Worm (Caenorhabditis elegans): Measurements from ENCODE around the gene M153.5.
A peak's percentile ranks its signal among the peaks of the same experiment; 100 is the strongest.

M153.5 gene

DNA sequence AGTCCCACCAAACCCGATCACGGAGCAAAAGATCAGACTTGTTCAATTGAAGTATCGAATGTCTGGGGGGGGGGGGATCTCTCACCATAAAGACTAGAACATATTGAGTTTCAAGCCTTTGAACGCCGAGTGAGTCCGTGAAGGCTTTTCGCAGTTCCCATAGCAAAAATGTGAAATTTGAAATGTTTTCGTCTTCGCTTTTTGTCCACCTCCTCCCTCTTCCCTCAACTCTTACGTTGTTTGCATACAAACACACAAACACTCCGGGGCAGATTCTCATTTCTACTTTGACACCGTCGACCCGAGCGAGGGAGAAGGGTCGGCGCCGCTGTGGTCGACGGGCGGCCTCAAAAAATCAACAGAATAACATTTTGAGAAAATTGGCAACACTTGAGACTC lies 35.3 kb downstream of the M153.5 start:
- TF ChIP-seq M03D4.4 (tag; optimal IDR thresholded peaks at IDR 0.05) (no peak), ces-1 (GFP tag; optimal IDR thresholded peaks at IDR 0.05) (no peak), tbx-8 (GFP tag; optimal IDR thresholded peaks at IDR 0.05) (no peak), nhr-237 (tag; optimal IDR thresholded peaks at IDR 0.05) (no peak), drap-1 (GFP tag; optimal IDR thresholded peaks at IDR 0.05) (peak; percentile 12), unc-120 (tag; optimal IDR thresholded peaks at IDR 0.05; ENCODE audit: poor library complexity, severe bottlenecking) (no peak), hlh-1 (tag; optimal IDR thresholded peaks at IDR 0.05) (no peak), unc-39 (tag; optimal IDR thresholded peaks at IDR 0.05) (no peak), cnd-1 (tag; optimal IDR thresholded peaks at IDR 0.05) (no peak), unc-62 (GFP tag; optimal IDR thresholded peaks at IDR 0.05) (no peak), mep-1 (tag; optimal IDR thresholded peaks at IDR 0.05) (no peak), zip-8 (tag; optimal IDR thresholded peaks at IDR 0.05) (no peak), bed-3 (GFP tag; optimal IDR thresholded peaks at IDR 0.05) (no peak), nhr-12 (tag; optimal IDR thresholded peaks at IDR 0.05) (no peak), pha-4 (tag; optimal IDR thresholded peaks at IDR 0.05) (peak; percentile 61), nhr-76 (tag; optimal IDR thresholded peaks at IDR 0.05) (no peak), nhr-2 (tag; optimal IDR thresholded peaks at IDR 0.05) (no peak)

DNA sequence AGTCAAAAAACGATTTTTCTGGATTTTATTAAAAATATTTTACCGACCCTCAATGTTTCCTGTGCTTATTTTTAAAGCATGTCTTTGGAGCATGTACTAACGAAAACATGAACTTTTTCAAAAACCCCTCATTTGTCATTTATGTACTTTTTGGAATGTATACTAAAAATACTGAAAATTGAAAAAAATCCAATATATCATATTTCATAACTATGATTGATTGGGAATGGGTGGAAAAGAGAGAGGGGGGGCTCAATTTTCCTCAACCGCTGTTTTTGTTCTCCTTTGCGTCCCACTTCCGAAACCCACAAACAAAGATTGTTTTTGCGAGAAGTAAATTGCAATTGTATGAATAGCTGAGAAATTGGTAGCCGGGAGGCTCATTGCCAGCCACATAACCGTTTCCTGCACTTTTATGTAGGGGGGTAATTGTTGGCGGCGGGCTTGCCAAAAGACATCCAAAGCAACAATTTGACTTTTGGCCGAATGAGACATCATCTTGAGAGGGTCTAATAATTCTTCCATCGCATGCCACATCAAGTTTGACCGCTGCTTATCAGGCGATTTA lies 36.1 kb downstream of the M153.5 start:
- TF ChIP-seq elt-3 (tag; optimal IDR thresholded peaks at IDR 0.05) (no peak), ham-2 (GFP tag; optimal IDR thresholded peaks at IDR 0.05) (no peak), lin-32 (GFP tag; optimal IDR thresholded peaks at IDR 0.05) (no peak), flh-1 (GFP tag; optimal IDR thresholded peaks at IDR 0.05) (no peak), sptf-1 (tag; optimal IDR thresholded peaks at IDR 0.05) (no peak), blmp-1 (tag; optimal IDR thresholded peaks at IDR 0.05) (no peak), unc-62 (GFP tag; optimal IDR thresholded peaks at IDR 0.05) (no peak), nhr-237 (tag; optimal IDR thresholded peaks at IDR 0.05) (no peak), ceh-43 (GFP tag; optimal IDR thresholded peaks at IDR 0.05) (no peak), drap-1 (GFP tag; optimal IDR thresholded peaks at IDR 0.05) (no peak), mep-1 (tag; optimal IDR thresholded peaks at IDR 0.05) (no peak), nhr-2 (tag; optimal IDR thresholded peaks at IDR 0.05) (no peak), mab-5 (tag; optimal IDR thresholded peaks at IDR 0.05) (no peak), cnd-1 (tag; optimal IDR thresholded peaks at IDR 0.05) (no peak), unc-39 (tag; optimal IDR thresholded peaks at IDR 0.05) (no peak), lsy-2 (tag; optimal IDR thresholded peaks at IDR 0.05) (no peak), zip-8 (tag; optimal IDR thresholded peaks at IDR 0.05) (no peak)

DNA sequence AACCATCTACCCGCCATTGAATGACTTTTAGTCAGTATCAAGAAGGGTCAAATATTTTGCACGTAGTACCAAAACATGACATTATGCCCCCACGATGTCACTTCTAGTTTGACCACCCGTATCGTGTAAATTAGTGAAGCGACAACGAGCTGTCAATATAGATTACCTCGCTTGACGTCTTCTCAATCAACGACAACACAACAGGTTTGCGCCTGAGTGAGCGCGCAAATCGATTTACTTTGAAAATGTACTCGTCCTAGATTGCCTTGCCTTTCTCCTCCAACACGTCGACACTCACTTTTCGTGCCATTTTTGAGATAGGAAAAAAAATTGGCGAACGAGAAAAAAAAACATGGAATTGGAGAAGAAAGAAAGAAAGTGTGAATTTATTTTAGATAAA lies 36.9 kb downstream of the M153.5 start:
- TF ChIP-seq bed-3 (GFP tag; optimal IDR thresholded peaks at IDR 0.05), result no peak
- no peak for TF ChIP-seq nhr-76 (tag; optimal IDR thresholded peaks at IDR 0.05)
- no peak for TF ChIP-seq lin-32 (GFP tag; optimal IDR thresholded peaks at IDR 0.05)
- TF ChIP-seq ces-1 (GFP tag; optimal IDR thresholded peaks at IDR 0.05), result peak; percentile 63
- no peak for TF ChIP-seq pha-4 (tag; optimal IDR thresholded peaks at IDR 0.05)
- peak; percentile 92 for TF ChIP-seq unc-62 (GFP tag; optimal IDR thresholded peaks at IDR 0.05)
- no peak for TF ChIP-seq elt-3 (tag; optimal IDR thresholded peaks at IDR 0.05)
- TF ChIP-seq zip-8 (tag; optimal IDR thresholded peaks at IDR 0.05), result no peak
- TF ChIP-seq mls-2 (tag; optimal IDR thresholded peaks at IDR 0.05), result no peak

DNA sequence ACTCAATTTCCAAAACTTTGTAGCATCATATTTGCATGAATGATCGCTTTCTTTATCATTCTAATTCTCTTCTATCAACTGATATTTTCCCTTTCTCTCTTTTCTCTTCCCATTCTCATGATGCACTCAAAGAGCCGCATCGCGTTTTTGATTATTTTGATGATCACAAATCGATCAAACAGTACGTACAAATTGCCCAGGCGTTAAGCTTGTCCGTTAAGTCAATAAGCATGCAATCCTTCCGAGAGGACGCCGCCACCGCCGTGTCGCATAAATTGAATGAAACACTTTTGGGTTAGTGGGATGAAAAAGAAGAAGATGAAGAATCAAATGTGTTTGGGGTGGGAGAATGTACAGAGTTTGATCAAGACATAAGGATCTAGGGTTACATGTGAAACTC lies 37.8 kb downstream of the M153.5 start:
- no peak for TF ChIP-seq nhr-12 (tag; optimal IDR thresholded peaks at IDR 0.05)
- TF ChIP-seq mep-1 (tag; optimal IDR thresholded peaks at IDR 0.05), result no peak
- TF ChIP-seq ces-1 (GFP tag; optimal IDR thresholded peaks at IDR 0.05), result peak; percentile 70
- peak; percentile 75 for TF ChIP-seq pha-4 (tag; optimal IDR thresholded peaks at IDR 0.05)
- no peak for TF ChIP-seq ceh-39 (tag; optimal IDR thresholded peaks at IDR 0.05)

DNA sequence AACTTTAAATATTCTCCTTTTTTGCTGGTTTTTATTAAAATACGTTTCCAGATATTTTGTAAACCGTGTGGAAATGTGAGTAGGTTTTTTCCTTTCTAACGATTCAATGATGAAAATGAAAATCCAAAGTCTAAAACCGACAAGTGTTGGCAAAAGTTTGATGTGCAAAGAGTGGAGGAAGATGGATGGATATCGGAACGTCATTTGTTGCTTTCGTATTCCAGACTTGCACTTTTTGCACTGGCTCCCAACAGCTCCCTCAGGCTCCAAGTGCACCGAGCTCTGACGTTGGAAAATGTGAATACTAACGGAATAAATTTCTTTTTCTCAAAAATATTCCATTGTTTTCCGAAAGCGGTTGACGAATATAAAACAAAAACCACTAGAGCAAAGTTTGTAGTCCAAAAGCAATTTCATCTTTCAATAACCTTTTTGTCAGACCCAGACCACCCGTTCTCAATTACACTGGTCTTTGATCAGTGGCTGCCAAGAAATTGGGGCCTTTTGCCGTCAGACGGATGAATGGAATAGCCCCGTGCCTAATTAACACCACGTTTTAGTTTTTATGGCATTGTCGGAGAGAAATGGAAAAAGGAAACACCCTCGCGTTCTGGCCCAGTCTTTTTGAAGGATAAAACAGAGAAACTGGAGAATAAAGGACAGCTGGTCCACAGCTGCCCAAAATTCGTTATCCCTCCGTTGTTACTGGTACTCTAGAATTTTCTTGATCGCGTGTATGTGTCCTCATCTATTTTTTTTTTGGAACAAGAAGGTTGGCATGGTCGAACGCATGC lies 39.1 kb downstream of the M153.5 start:
- TF ChIP-seq nhr-2 (tag; optimal IDR thresholded peaks at IDR 0.05), result peak; percentile 38
- TF ChIP-seq lin-32 (GFP tag; optimal IDR thresholded peaks at IDR 0.05), result peak; percentile 99
- no peak for TF ChIP-seq lin-13 (tag; optimal IDR thresholded peaks at IDR 0.05)
- TF ChIP-seq mep-1 (tag; optimal IDR thresholded peaks at IDR 0.05), result no peak
- peak; percentile 59 for TF ChIP-seq hlh-1 (tag; optimal IDR thresholded peaks at IDR 0.05)
- peak; percentile 35 for TF ChIP-seq ceh-43 (GFP tag; optimal IDR thresholded peaks at IDR 0.05)
- peak; percentile 62 for TF ChIP-seq mls-2 (tag; optimal IDR thresholded peaks at IDR 0.05)
- peak; percentile 37 for TF ChIP-seq ceh-83 (GFP tag; optimal IDR thresholded peaks at IDR 0.05)
- peak; percentile 63 for TF ChIP-seq ces-1 (GFP tag; optimal IDR thresholded peaks at IDR 0.05)
- peak; percentile 58 for TF ChIP-seq cnd-1 (tag; optimal IDR thresholded peaks at IDR 0.05)
